Fruit fly (Drosophila melanogaster): Measurements from ENCODE around the gene betaGlu.

betaGlu gene

dm6 chr3R:31771790-31772576, at the start of gene betaGlu, which contains the start of gene sip3:
TSS of gene betaGlu (minus strand) at chr3R:31771848.
TSS of gene sip3 (plus strand) at chr3R:31772219.
- no peak for TF ChIP-seq insv (optimal IDR thresholded peaks at IDR 0.05)
- no peak for TF ChIP-seq h (optimal IDR thresholded peaks at IDR 0.05)
- no peak for TF ChIP-seq Myc (optimal IDR thresholded peaks at IDR 0.05)
- TF ChIP-seq psq (optimal IDR thresholded peaks at IDR 0.05), result no peak
- TF ChIP-seq Sin3A (optimal IDR thresholded peaks at IDR 0.05), result no peak
- no peak for TF ChIP-seq ttk (optimal IDR thresholded peaks at IDR 0.05)

DNA sequence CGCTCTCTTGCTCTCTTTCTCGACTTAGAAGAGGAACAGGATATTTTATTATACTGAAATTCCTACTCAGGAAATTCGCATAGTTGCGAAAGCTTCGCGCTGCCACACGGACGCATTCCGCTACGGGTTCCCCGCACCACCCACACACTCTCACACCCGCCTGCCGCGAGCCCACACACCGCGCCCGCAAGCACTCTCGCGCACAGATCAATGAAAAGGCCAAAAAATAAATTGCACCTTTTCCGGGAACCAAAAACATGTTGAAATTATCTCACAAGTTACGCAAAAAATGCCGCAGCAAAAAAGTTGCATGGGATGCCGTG, 41.3 kb upstream of the betaGlu start:
- TF ChIP-seq ttk (optimal IDR thresholded peaks at IDR 0.05) (no peak), insv (optimal IDR thresholded peaks at IDR 0.05) (no peak), h (optimal IDR thresholded peaks at IDR 0.05) (no peak), psq (optimal IDR thresholded peaks at IDR 0.05) (no peak), Sin3A (optimal IDR thresholded peaks at IDR 0.05) (no peak), Myc (optimal IDR thresholded peaks at IDR 0.05) (no peak)

dm6 chr3R:31812117-31812975, 40.7 kb upstream of the betaGlu start, which contains the start of the genes FeCH and RhoGAP100F:
TSS of gene FeCH (minus strand) at chr3R:31812296.
TSS of gene RhoGAP100F (plus strand) at chr3R:31812609.
- no peak for TF ChIP-seq insv (optimal IDR thresholded peaks at IDR 0.05)
- no peak for TF ChIP-seq h (optimal IDR thresholded peaks at IDR 0.05)
- no peak for TF ChIP-seq Myc (optimal IDR thresholded peaks at IDR 0.05)
- no peak for TF ChIP-seq ttk (optimal IDR thresholded peaks at IDR 0.05)
- TF ChIP-seq psq (optimal IDR thresholded peaks at IDR 0.05), result no peak
- TF ChIP-seq Sin3A (optimal IDR thresholded peaks at IDR 0.05), result no peak

dm6 chr3R:31810073-31810530, 38.5 kb upstream of the betaGlu start, which contains the start of gene Rift:
TSS of gene Rift (minus strand) at chr3R:31810186.
- no peak for TF ChIP-seq insv (optimal IDR thresholded peaks at IDR 0.05)
- TF ChIP-seq psq (optimal IDR thresholded peaks at IDR 0.05), result no peak
- TF ChIP-seq h (optimal IDR thresholded peaks at IDR 0.05), result no peak
- TF ChIP-seq Sin3A (optimal IDR thresholded peaks at IDR 0.05), result no peak
- no peak for TF ChIP-seq Myc (optimal IDR thresholded peaks at IDR 0.05)
- TF ChIP-seq ttk (optimal IDR thresholded peaks at IDR 0.05), result no peak

DNA sequence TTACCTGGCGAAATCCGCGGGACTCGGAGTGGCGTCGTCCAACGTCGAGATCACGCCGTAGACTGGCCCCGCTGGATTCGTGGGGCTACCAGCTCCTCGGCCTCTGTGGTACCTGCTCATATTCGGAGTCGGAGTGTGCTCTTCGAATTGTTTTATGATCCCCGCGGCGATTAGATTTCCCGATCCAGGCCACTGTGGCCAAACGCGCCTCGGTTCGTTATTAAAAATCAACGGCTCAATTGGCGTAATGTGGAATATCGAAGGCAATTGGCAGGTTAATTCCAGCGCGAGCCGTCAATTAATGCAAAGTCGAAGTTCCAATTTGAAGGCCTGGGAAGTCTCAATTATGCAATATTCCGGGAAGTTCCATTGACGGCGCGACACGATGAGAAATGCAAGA, 38.0 kb upstream of the betaGlu start:
- TF ChIP-seq psq (optimal IDR thresholded peaks at IDR 0.05) (no peak), insv (optimal IDR thresholded peaks at IDR 0.05) (no peak), Sin3A (optimal IDR thresholded peaks at IDR 0.05) (no peak), ttk (optimal IDR thresholded peaks at IDR 0.05) (no peak), Myc (optimal IDR thresholded peaks at IDR 0.05) (no peak), h (optimal IDR thresholded peaks at IDR 0.05) (no peak)

DNA sequence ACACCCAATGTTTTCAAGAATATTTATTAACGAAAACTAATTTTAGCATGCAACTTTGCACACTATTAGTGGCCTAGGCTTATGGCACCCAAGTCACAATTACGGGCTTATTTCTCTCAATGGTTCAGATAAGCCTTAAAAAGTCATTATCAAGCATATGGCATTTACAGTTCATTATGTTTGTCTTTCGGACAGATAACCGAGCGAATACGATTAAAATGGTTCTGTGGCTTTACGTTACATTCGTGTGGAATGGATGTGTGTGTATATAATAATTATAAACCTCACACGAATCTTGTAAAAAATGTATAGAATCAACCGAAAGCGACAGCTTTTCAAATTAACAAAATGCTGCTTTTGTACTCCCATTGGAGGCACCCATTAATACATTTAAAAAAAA, 36.9 kb upstream of the betaGlu start:
- TF ChIP-seq Myc (optimal IDR thresholded peaks at IDR 0.05) (no peak), Sin3A (optimal IDR thresholded peaks at IDR 0.05) (no peak), insv (optimal IDR thresholded peaks at IDR 0.05) (no peak), psq (optimal IDR thresholded peaks at IDR 0.05) (no peak), h (optimal IDR thresholded peaks at IDR 0.05) (no peak), ttk (optimal IDR thresholded peaks at IDR 0.05) (no peak)

DNA sequence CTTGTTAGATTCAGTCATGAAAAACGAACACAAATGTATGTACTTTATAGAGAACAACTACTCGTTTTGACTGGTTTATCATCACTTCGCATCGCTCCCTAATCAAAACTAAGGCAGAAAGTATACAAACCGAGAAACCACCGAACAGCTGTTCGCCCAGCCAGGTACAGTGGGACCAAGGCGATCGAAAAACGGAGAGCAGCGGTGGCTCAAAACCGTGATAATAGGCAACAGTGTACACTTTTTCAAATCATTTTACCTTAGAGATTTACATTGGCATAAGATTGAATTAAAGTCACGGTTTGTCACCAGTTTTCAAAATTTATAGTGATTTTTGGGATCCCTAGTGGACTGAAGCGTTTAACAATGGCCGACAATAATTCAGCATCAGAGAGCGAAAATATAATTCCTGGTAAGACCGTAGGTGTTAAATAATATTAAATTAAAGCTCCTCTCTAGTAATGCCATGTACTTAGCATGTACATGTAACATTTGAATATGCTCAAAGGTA, 33.6 kb upstream of the betaGlu start, which contains the start of the genes CG42233 and CG1971:
TSS of gene CG42233 (minus strand) at position 51 of the 511 bp plus-strand sequence.
TSS of gene CG1971 (plus strand) at position 241 of the 511 bp plus-strand sequence.
- TF ChIP-seq psq (optimal IDR thresholded peaks at IDR 0.05) (no peak), insv (optimal IDR thresholded peaks at IDR 0.05) (no peak), Sin3A (optimal IDR thresholded peaks at IDR 0.05) (no peak)

DNA sequence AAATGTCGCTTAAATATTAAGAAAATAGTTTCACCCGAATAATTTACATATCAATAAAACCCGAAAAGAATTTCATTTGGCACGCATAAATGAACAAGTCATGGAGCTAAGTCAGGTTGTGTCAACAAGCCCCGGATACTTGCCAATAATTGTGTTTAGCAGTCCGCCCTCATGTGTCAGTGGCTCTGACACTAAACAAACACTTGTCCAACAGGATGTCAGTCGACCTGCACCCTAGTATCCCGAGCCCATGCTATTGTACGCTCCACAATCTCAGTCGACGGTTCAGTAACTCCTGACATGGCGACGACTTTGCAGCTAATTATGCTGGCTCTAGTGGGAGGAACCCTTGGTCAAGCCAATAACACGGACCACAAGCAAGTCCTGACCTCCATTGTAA, 29.0 kb upstream of the betaGlu start, which contains the start of gene Ir100a:
TSS of gene Ir100a (plus strand) at position 301 of the 400 bp plus-strand sequence.
- TF ChIP-seq ttk (optimal IDR thresholded peaks at IDR 0.05), result no peak
- no peak for TF ChIP-seq Sin3A (optimal IDR thresholded peaks at IDR 0.05)

DNA sequence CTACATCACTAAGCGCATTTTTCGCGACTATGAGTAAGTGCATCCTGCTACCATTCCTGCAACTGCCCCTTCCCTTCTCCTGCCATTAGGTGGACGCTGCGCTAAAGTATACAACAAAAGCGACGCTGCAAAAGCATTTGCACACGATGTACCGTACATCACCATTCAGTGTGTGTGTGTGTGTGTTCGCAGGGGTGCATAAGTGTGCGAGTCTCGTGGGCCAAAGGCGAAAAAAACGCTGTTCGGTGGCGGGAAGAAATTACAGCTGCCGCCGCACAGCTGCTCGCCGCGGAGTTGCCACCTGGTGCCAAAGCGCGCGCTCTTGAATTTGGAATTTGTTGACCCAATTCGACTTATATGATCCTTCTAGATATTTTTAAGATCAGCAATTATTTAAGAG, 22.8 kb upstream of the betaGlu start:
- TF ChIP-seq h (optimal IDR thresholded peaks at IDR 0.05) (no peak), ttk (optimal IDR thresholded peaks at IDR 0.05) (no peak), insv (optimal IDR thresholded peaks at IDR 0.05) (no peak), psq (optimal IDR thresholded peaks at IDR 0.05) (no peak), Myc (optimal IDR thresholded peaks at IDR 0.05) (no peak), Sin3A (optimal IDR thresholded peaks at IDR 0.05) (no peak)

DNA sequence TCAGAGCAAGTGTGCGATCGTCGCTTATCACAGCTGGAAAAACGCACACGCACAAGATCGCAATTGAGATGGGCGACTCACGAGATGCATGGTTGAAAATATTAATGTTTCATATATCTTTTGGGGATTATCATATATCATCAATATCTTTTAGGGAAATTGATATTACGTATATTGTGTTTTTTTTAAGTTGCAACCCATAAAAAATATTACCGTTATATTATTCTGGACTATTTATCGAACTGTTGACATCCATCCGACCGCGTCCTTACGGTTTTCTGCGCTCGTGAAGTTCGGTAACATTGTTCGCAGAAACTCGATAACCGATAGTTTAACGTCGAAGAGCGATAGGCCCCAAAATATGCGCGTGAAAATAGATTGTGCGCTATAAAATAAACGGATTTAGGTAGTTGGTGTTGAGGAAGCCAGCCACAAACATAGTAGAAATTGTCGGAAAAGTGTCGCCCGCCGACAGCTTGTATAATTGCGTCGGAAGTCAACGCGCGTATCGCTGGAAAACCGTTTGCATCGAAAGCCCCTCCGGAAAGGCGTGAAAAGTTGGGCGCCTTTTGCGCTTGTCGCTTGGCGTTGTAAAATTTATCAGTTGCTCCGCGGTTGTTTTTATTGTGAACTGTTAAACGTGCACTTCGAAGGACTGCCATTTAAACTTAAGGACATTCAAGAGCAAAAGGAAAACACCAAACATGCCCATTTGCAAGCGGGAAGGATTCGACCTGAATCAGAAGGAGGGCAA, 22.2 kb upstream of the betaGlu start, which contains the start of the genes Mccc1 and Acf:
TSS of gene Mccc1 (minus strand) at position 244 of the 754 bp plus-strand sequence.
TSS of gene Acf (plus strand) at position 318 of the 754 bp plus-strand sequence.
- TF ChIP-seq Myc (optimal IDR thresholded peaks at IDR 0.05) (no peak), ttk (optimal IDR thresholded peaks at IDR 0.05) (no peak), insv (optimal IDR thresholded peaks at IDR 0.05) (no peak), h (optimal IDR thresholded peaks at IDR 0.05) (no peak), psq (optimal IDR thresholded peaks at IDR 0.05) (no peak), Sin3A (optimal IDR thresholded peaks at IDR 0.05) (no peak)
